Fruit fly (Drosophila melanogaster) whole organism, embryonic: ENCODE results near the gene arx.
A peak's percentile ranks its signal among the peaks of the same experiment; 100 is the strongest.

ENCODE experiments used
- Atf6 ChIP-seq: fragments of 200-800 bp; sonication (Bioruptor generic); IDR thresholded peaks from 2 replicates; pipeline ENCODE4 v1.3.6; 2022; ENCODE audit warnings: missing biosample characterization, missing genetic modification characterization
- C15 ChIP-seq: fragments of 200-800 bp; sonication (Bioruptor generic); IDR thresholded peaks from 3 replicates; pipeline ENCODE4 v1.3.6; 2022; ENCODE audit warnings: missing biosample characterization, missing genetic modification characterization
- CG12071 ChIP-seq: fragments of 200-800 bp; sonication (Bioruptor generic); optimal IDR thresholded peaks from 3 replicates; lab custom pipeline; 2018; ENCODE audit warnings: missing biosample characterization, mild to moderate bottlenecking, missing genetic modification characterization
- CG12744 ChIP-seq: fragments of 200-800 bp; sonication (Bioruptor generic); optimal IDR thresholded peaks from 2 replicates; lab custom pipeline; 2016; ENCODE audit warnings: missing biosample characterization, missing genetic modification characterization
- CG14441 ChIP-seq: fragments of 200-800 bp; sonication (Bioruptor generic); IDR thresholded peaks from 2 replicates; pipeline ENCODE4 v1.3.6; 2022; ENCODE audit warnings: missing biosample characterization, missing genetic modification characterization
- CG17359 ChIP-seq: fragments of 200-800 bp; sonication (Bioruptor generic); optimal IDR thresholded peaks from 3 replicates; lab custom pipeline; 2018; ENCODE audit warnings: missing biosample characterization, mild to moderate bottlenecking, missing genetic modification characterization, moderate library complexity
- CG18619 ChIP-seq: fragments of 200-800 bp; sonication (Bioruptor generic); optimal IDR thresholded peaks from 3 replicates; lab custom pipeline; 2017; ENCODE audit warnings: missing biosample characterization, mild to moderate bottlenecking, missing genetic modification characterization
- CG2712 ChIP-seq: fragments of 200-800 bp; optimal IDR thresholded peaks from 3 replicates; lab custom pipeline; 2019; ENCODE audit warnings: missing biosample characterization, mild to moderate bottlenecking, missing genetic modification characterization, moderate library complexity
- CG3065 ChIP-seq: fragments of 200-800 bp; sonication (Bioruptor generic); optimal IDR thresholded peaks from 2 replicates; lab custom pipeline; 2016; ENCODE audit warnings: missing biosample characterization, missing genetic modification characterization
- CG31388 ChIP-seq: fragments of 200-800 bp; sonication (Bioruptor generic); optimal IDR thresholded peaks from 2 replicates; lab custom pipeline; 2016; ENCODE audit warnings: missing biosample characterization, missing genetic modification characterization
- CG3995 ChIP-seq: fragments of 200-800 bp; sonication (Bioruptor generic); optimal IDR thresholded peaks from 3 replicates; lab custom pipeline; 2016; ENCODE audit warnings: missing biosample characterization, missing genetic modification characterization
- CG4404 ChIP-seq: fragments of 200-800 bp; sonication (Bioruptor generic); IDR thresholded peaks from 2 replicates; pipeline ENCODE4 v1.3.6; 2022; ENCODE audit warnings: missing biosample characterization, missing genetic modification characterization
- CG4707 ChIP-seq: fragments of 200-800 bp; sonication (Bioruptor generic); optimal IDR thresholded peaks from 2 replicates; lab custom pipeline; 2018; ENCODE audit warnings: missing biosample characterization, mild to moderate bottlenecking, missing genetic modification characterization, moderate library complexity
- CG8290 ChIP-seq, 3 experiments: fragments of 200-800 bp; sonication (Bioruptor generic); optimal IDR thresholded peaks; 2 replicates each; lab custom pipeline; 2016 to 2019; ENCODE audit warnings: missing biosample characterization in 3 of 3, missing genetic modification characterization in 3 of 3, mild to moderate bottlenecking in 2 of 3, moderate library complexity in 1 of 3
- CG8388 ChIP-seq: fragments of 200-800 bp; sonication (Bioruptor generic); optimal IDR thresholded peaks from 2 replicates; lab custom pipeline; 2019; ENCODE audit warnings: missing biosample characterization, mild to moderate bottlenecking, missing genetic modification characterization, moderate library complexity
- CG8478 ChIP-seq: fragments of >200 bp; optimal IDR thresholded peaks from 2 replicates; lab custom pipeline; 2018
- CG8924 ChIP-seq: fragments of 200-800 bp; optimal IDR thresholded peaks from 3 replicates; lab custom pipeline; 2019; ENCODE audit warnings: missing biosample characterization, mild to moderate bottlenecking, missing genetic modification characterization, moderate library complexity
- Deaf1 ChIP-seq: fragments of 200-800 bp; optimal IDR thresholded peaks from 3 replicates; lab custom pipeline; 2019; ENCODE audit warnings: missing biosample characterization, mild to moderate bottlenecking, missing genetic modification characterization, moderate library complexity
- Dp ChIP-seq: fragments of 200-800 bp; sonication (Bioruptor generic); optimal IDR thresholded peaks from 2 replicates; lab custom pipeline; 2018; ENCODE audit warnings: missing biosample characterization, mild to moderate bottlenecking, missing genetic modification characterization, moderate library complexity
- E2f2 ChIP-seq: fragments of 200-800 bp; sonication (Bioruptor generic); IDR thresholded peaks from 2 replicates; pipeline ENCODE4 v1.3.6; 2022; ENCODE audit warnings: missing biosample characterization, missing genetic modification characterization
- Elba2 ChIP-seq: fragments of 200-800 bp; sonication (Bioruptor generic); optimal IDR thresholded peaks from 3 replicates; lab custom pipeline; 2016; ENCODE audit warnings: missing biosample characterization, missing genetic modification characterization
- Kr ChIP-seq: fragments of 200-800 bp; sonication (Bioruptor generic); optimal IDR thresholded peaks from 2 replicates; lab custom pipeline; 2017; ENCODE audit warnings: missing biosample characterization, mild to moderate bottlenecking, missing genetic modification characterization
- Med ChIP-seq: fragments of 200-800 bp; sonication (Bioruptor generic); peaks from one replicate; lab custom pipeline; 2016; ENCODE audit warnings: missing biosample characterization, missing genetic modification characterization, mild to moderate bottlenecking, inconsistent platforms, moderate library complexity
- Mrtf ChIP-seq: fragments of 200-800 bp; sonication (Bioruptor generic); IDR thresholded peaks from 3 replicates; pipeline ENCODE4 v1.3.6; 2022; ENCODE audit warnings: missing biosample characterization, missing genetic modification characterization
- NFAT ChIP-seq: fragments of 200-800 bp; sonication (Bioruptor generic); IDR thresholded peaks from 2 replicates; pipeline ENCODE4 v1.3.6; 2022; ENCODE audit warnings: missing biosample characterization, missing genetic modification characterization
- Neu2 ChIP-seq: fragments of 200-800 bp; sonication (Bioruptor generic); optimal IDR thresholded peaks from 3 replicates; lab custom pipeline; 2016; ENCODE audit warnings: missing biosample characterization, missing genetic modification characterization, borderline replicate concordance
- NfI ChIP-seq: fragments of 200-800 bp; sonication (Bioruptor generic); optimal IDR thresholded peaks from 3 replicates; lab custom pipeline; 2018; ENCODE audit warnings: missing biosample characterization, mild to moderate bottlenecking, missing genetic modification characterization, moderate library complexity
- Ptx1 ChIP-seq: fragments of 200-800 bp; sonication (Bioruptor generic); IDR thresholded peaks from 2 replicates; pipeline ENCODE4 v1.3.6; 2022; ENCODE audit warnings: missing biosample characterization, missing genetic modification characterization
- Spps ChIP-seq: fragments of 200-800 bp; sonication (Bioruptor generic); optimal IDR thresholded peaks from 2 replicates; lab custom pipeline; 2018; ENCODE audit warnings: missing biosample characterization, mild to moderate bottlenecking, missing genetic modification characterization
- Trl ChIP-seq, 3 experiments: fragments of >200 bp in 2 of 3; fragments of 200-800 bp in 1 of 3; sonication (Bioruptor generic) in 1 of 3; optimal IDR thresholded peaks; 2 replicates in 1 of 3; 3 replicates in 2 of 3; lab custom pipeline; 2016 to 2017; ENCODE audit warnings: missing biosample characterization in 1 of 3, missing genetic modification characterization in 1 of 3
- abd-A ChIP-seq: fragments of 200-800 bp; sonication (Bioruptor generic); optimal IDR thresholded peaks from 3 replicates; lab custom pipeline; 2019; ENCODE audit warnings: missing biosample characterization, mild to moderate bottlenecking, missing genetic modification characterization, moderate library complexity
- ato ChIP-seq: fragments of 200-800 bp; sonication (Bioruptor generic); IDR thresholded peaks from 2 replicates; pipeline ENCODE4 v1.3.6; 2022; ENCODE audit warnings: missing biosample characterization, missing genetic modification characterization; ENCODE audit not compliant: partially characterized antibody
- bsh ChIP-seq, 2 experiments: fragments of 200-800 bp; sonication (Bioruptor generic); optimal IDR thresholded peaks; 2 replicates each; lab custom pipeline; 2017 to 2018; ENCODE audit warnings: mild to moderate bottlenecking in 2 of 2, missing biosample characterization in 2 of 2, missing genetic modification characterization in 2 of 2, moderate library complexity in 1 of 2
- crc ChIP-seq: fragments of 200-800 bp; sonication (Bioruptor generic); optimal IDR thresholded peaks from 2 replicates; lab custom pipeline; 2016; ENCODE audit warnings: missing biosample characterization, missing genetic modification characterization
- cwo ChIP-seq: fragments of 200-800 bp; sonication (Bioruptor generic); optimal IDR thresholded peaks from 3 replicates; lab custom pipeline; 2017; ENCODE audit warnings: missing biosample characterization, missing genetic modification characterization, mild to moderate bottlenecking, moderate library complexity, missing genetic modification reagents
- gt ChIP-seq: fragments of 200-800 bp; sonication (Bioruptor generic); IDR thresholded peaks from 2 replicates; pipeline ENCODE4 v1.3.6; 2022; ENCODE audit warnings: missing biosample characterization, missing genetic modification characterization
- ham ChIP-seq: fragments of 200-800 bp; sonication (Bioruptor generic); IDR thresholded peaks from 2 replicates; pipeline ENCODE4 v1.3.6; 2022; ENCODE audit warnings: missing biosample characterization, missing genetic modification characterization
- hkb ChIP-seq, 2 experiments: fragments of 200-800 bp in 1 of 2; fragments of >200 bp in 1 of 2; sonication (Bioruptor generic) in 1 of 2; IDR thresholded peaks in 1 of 2; optimal IDR thresholded peaks in 1 of 2; 2 replicates each; pipeline versions ENCODE4 v1.3.6 to Lab custom; 2017 to 2022; ENCODE audit warnings: missing biosample characterization in 1 of 2, missing genetic modification characterization in 1 of 2
- jumu ChIP-seq: fragments of 200-800 bp; sonication (Bioruptor generic); optimal IDR thresholded peaks from 3 replicates; lab custom pipeline; 2016; ENCODE audit warnings: missing biosample characterization, missing genetic modification characterization
- knrl ChIP-seq: fragments of 200-800 bp; sonication (Bioruptor generic); IDR thresholded peaks from 3 replicates; pipeline ENCODE4 v1.3.6; 2022; ENCODE audit warnings: missing biosample characterization, missing genetic modification characterization; ENCODE audit not compliant: partially characterized antibody
- lab ChIP-seq: fragments of 200-800 bp; sonication (Bioruptor generic); optimal IDR thresholded peaks from 3 replicates; lab custom pipeline; 2017; ENCODE audit warnings: missing biosample characterization, missing genetic modification characterization, mild to moderate bottlenecking, moderate library complexity, missing genetic modification reagents
- lmd ChIP-seq: fragments of 200-800 bp; sonication (Bioruptor generic); IDR thresholded peaks from 2 replicates; pipeline ENCODE4 v1.3.6; 2022; ENCODE audit warnings: missing biosample characterization, missing genetic modification characterization
- org-1 ChIP-seq: fragments of 200-800 bp; sonication (Bioruptor generic); optimal IDR thresholded peaks from 2 replicates; lab custom pipeline; 2017; ENCODE audit warnings: missing biosample characterization, missing genetic modification characterization
- otp ChIP-seq: fragments of 200-800 bp; sonication (Bioruptor generic); IDR thresholded peaks from 3 replicates; pipeline ENCODE4, ENCODE4 v1.3.6; 2022; ENCODE audit warnings: missing biosample characterization, missing genetic modification characterization
- pzg ChIP-seq: fragments of 200-800 bp; sonication (Bioruptor generic); optimal IDR thresholded peaks from 3 replicates; lab custom pipeline; 2018; ENCODE audit warnings: missing biosample characterization, mild to moderate bottlenecking, missing genetic modification characterization, moderate library complexity
- schlank ChIP-seq: fragments of 200-800 bp; sonication (Bioruptor generic); optimal IDR thresholded peaks from 2 replicates; lab custom pipeline; 2018; ENCODE audit warnings: missing biosample characterization, mild to moderate bottlenecking, missing genetic modification characterization
- so ChIP-seq: fragments of 200-800 bp; sonication (Bioruptor generic); IDR thresholded peaks from 3 replicates; pipeline ENCODE4 v1.3.6; 2022; ENCODE audit warnings: missing biosample characterization, missing genetic modification characterization
- tin ChIP-seq: fragments of 200-800 bp; sonication (Bioruptor generic); optimal IDR thresholded peaks from 3 replicates; lab custom pipeline; 2016; ENCODE audit warnings: missing biosample characterization, missing genetic modification characterization
- zen2 ChIP-seq: fragments of 200-800 bp; sonication (Bioruptor generic); IDR thresholded peaks from 3 replicates; pipeline ENCODE4 v1.3.6; 2022; ENCODE audit warnings: missing biosample characterization, missing genetic modification characterization; ENCODE audit not compliant: partially characterized antibody

The arx gene

DNA sequence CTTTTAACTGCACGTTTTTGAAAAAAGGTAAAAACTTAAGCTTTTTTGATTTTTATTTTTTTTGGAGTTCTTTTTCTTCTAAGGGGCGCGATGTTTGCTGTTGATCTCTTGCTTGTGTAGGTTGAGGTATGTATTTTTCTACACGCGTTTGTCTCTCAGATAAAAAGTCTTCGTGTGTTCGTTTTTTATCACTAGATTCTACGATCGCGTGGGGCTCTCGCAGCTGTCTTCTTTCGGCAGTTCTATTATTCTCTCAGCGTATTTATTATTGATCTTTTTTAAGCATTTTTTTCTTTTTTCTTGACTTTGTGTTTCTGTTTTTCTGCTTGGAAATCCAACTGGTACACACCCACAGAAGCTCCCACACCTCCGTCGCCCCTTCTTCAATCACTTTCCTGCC is 6.3 kb downstream of the arx start (continued):
- TF ChIP-seq CG18619 (no peak), Trl (optimal IDR thresholded peaks at IDR 0.05; lab: Kevin White, UChicago) (peak in 1 of 2 experiments; percentile 41), Trl (GFP tag; optimal IDR thresholded peaks at IDR 0.05; lab: Kevin White, UChicago) (no peak), CG31388 (GFP tag; lab: Kevin White, UChicago) (no peak), E2f2 (GFP tag; lab: Robert Waterston, UW) (no peak), CG12744 (GFP tag; lab: Kevin White, UChicago) (no peak), Ptx1 (no peak), Med (GFP tag; lab: Kevin White, UChicago) (peak; percentile 29), bsh (GFP tag; optimal IDR thresholded peaks at IDR 0.05; lab: Kevin White, UChicago) (no peak), knrl (no peak), tin (GFP tag; lab: Kevin White, UChicago) (no peak), CG3995 (GFP tag; lab: Kevin White, UChicago) (no peak), CG2712 (tag; lab: Kevin White, UChicago) (no peak), Atf6 (GFP tag; lab: Robert Waterston, UW) (no peak), ham (no peak), Deaf1 (tag; lab: Kevin White, UChicago) (peak; percentile 88), hkb (optimal IDR thresholded peaks at IDR 0.05; lab: Kevin White, UChicago) (no peak), hkb (GFP tag; IDR thresholded peaks at IDR 0.05; lab: Robert Waterston, UW) (0 out of 2 replicates have a peak, but pooled peaks have one; percentile 16), gt (no peak), org-1 (GFP tag; lab: Kevin White, UChicago) (no peak), CG8924 (tag; lab: Kevin White, UChicago) (no peak), schlank (tag; lab: Kevin White, UChicago) (no peak), Elba2 (GFP tag; lab: Kevin White, UChicago) (no peak), ato (GFP tag; lab: Robert Waterston, UW) (no peak), CG14441 (GFP tag; lab: Robert Waterston, UW) (no peak), crc (GFP tag; lab: Kevin White, UChicago) (no peak), Spps (tag; lab: Kevin White, UChicago) (no peak), cwo (GFP tag; lab: Kevin White, UChicago) (peak; percentile 70), zen2 (GFP tag; lab: Robert Waterston, UW) (no peak), CG17359 (peak; percentile 31), CG3065 (no peak), CG8290 (GFP tag; optimal IDR thresholded peaks at IDR 0.05; lab: Kevin White, UChicago) (no peak), CG8290 (tag; optimal IDR thresholded peaks at IDR 0.05; lab: Kevin White, UChicago) (no peak), CG8388 (GFP tag; lab: Kevin White, UChicago) (no peak), pzg (no peak), lmd (GFP tag; lab: Robert Waterston, UW) (no peak), CG4707 (no peak), Dp (GFP tag; lab: Kevin White, UChicago) (no peak), jumu (no peak), otp (GFP tag; lab: Robert Waterston, UW) (no peak), so (GFP tag; lab: Robert Waterston, UW) (0 out of 3 replicates have a peak, but pooled peaks have one; percentile 22), Kr (no peak), CG8478 (no peak), CG4404 (no peak), NfI (GFP tag; lab: Kevin White, UChicago) (no peak), Mrtf (GFP tag; lab: Robert Waterston, UW) (no peak), C15 (GFP tag; lab: Robert Waterston, UW) (no peak), lab (peak; percentile 55), abd-A (tag; lab: Kevin White, UChicago) (peak; percentile 40), CG12071 (no peak), Neu2 (GFP tag; lab: Kevin White, UChicago) (no peak), NFAT (GFP tag; lab: Robert Waterston, UW) (no peak)
